Fruit fly (Drosophila melanogaster) whole organism, embryonic: ENCODE data around the gene CG1607.

ENCODE experiments used
- Aef1 ChIP-seq: fragments of 200-800 bp; sonication (Bioruptor generic); IDR thresholded peaks from 3 replicates; pipeline ENCODE4 v1.3.6; 2022; ENCODE audit warnings: missing biosample characterization, missing genetic modification characterization
- CG11456 ChIP-seq: fragments of 200-800 bp; sonication (Bioruptor generic); IDR thresholded peaks from 3 replicates; pipeline ENCODE4 v1.3.6; 2022; ENCODE audit warnings: missing biosample characterization, missing genetic modification characterization
- CG13424 ChIP-seq: fragments of 200-800 bp; sonication (Bioruptor generic); optimal IDR thresholded peaks from 2 replicates; lab custom pipeline; 2019; ENCODE audit warnings: missing biosample characterization, mild to moderate bottlenecking, missing genetic modification characterization, moderate library complexity
- CG3065 ChIP-seq: fragments of 200-800 bp; sonication (Bioruptor generic); optimal IDR thresholded peaks from 2 replicates; lab custom pipeline; 2016; ENCODE audit warnings: missing biosample characterization, missing genetic modification characterization
- CG8089 ChIP-seq: fragments of 200-800 bp; sonication (Bioruptor generic); optimal IDR thresholded peaks from 3 replicates; lab custom pipeline; 2016; ENCODE audit warnings: missing biosample characterization, missing genetic modification characterization
- CG8478 ChIP-seq: fragments of >200 bp; optimal IDR thresholded peaks from 2 replicates; lab custom pipeline; 2018
- Hey ChIP-seq: fragments of 200-800 bp; sonication (Bioruptor generic); optimal IDR thresholded peaks from 3 replicates; lab custom pipeline; 2018; ENCODE audit warnings: missing biosample characterization, mild to moderate bottlenecking, missing genetic modification characterization

- no peak for TF ChIP-seq CG8089 (GFP tag; lab: Kevin White, UChicago)
- TF ChIP-seq CG11456 (GFP tag; lab: Robert Waterston, UW), result no peak
- TF ChIP-seq CG13424 (tag; lab: Kevin White, UChicago), result no peak
- no peak for TF ChIP-seq Hey (tag; lab: Kevin White, UChicago)
- no peak for TF ChIP-seq CG8478 (lab: Kevin White, UChicago)
- TF ChIP-seq Aef1 (GFP tag; lab: Robert Waterston, UW), result no peak
- TF ChIP-seq CG3065 (GFP tag; lab: Kevin White, UChicago), result no peak
Measured at dm6 chr3R:31380489-31380888, 1.4 kb upstream of the CG1607 start.
